Worm (Caenorhabditis elegans) whole organism, L2 larva: ENCODE measurements around the gene F01F1.11.

Source experiments
- C34F6.9 ChIP-seq: fragments of 150-350 bp; optimal IDR thresholded peaks from 2 replicates; lab custom pipeline; 2014; ENCODE audit warnings: missing biosample characterization, missing genetic modification characterization
- F13H6.1 ChIP-seq: sonication (generic microtip); optimal IDR thresholded peaks from 2 replicates; lab custom pipeline; 2016; ENCODE audit warnings: missing genetic modification characterization, missing compliant biosample characterization
- R02D3.7 ChIP-seq: fragments of 150-350 bp; optimal IDR thresholded peaks from 2 replicates; lab custom pipeline; 2014; ENCODE audit warnings: missing biosample characterization, missing genetic modification characterization
- Y55F3AM.14 ChIP-seq: fragments of 200-800 bp; sonication (Bioruptor generic); optimal IDR thresholded peaks from 2 replicates; lab custom pipeline; 2018; ENCODE audit warnings: mild to moderate bottlenecking, missing genetic modification characterization, missing compliant biosample characterization
- ZK546.5 ChIP-seq: sonication (generic microtip); optimal IDR thresholded peaks from 2 replicates; lab custom pipeline; 2017; ENCODE audit warnings: missing biosample characterization, missing genetic modification characterization
- alr-1 ChIP-seq: fragments of 150-350 bp; optimal IDR thresholded peaks from 2 replicates; lab custom pipeline; 2014; ENCODE audit warnings: missing biosample characterization, missing genetic modification characterization
- aly-2 ChIP-seq: fragments of 150-350 bp; optimal IDR thresholded peaks from 2 replicates; lab custom pipeline; 2014; ENCODE audit warnings: missing biosample characterization, missing genetic modification characterization
- ama-1 ChIP-seq: fragments of 150-350 bp; optimal IDR thresholded peaks from 2 replicates; lab custom pipeline; 2018; ENCODE audit warnings: inconsistent platforms
- blmp-1 ChIP-seq: sonication (generic microtip); optimal IDR thresholded peaks from 2 replicates; lab custom pipeline; 2017; ENCODE audit warnings: missing genetic modification characterization, mild to moderate bottlenecking, missing compliant biosample characterization, antibody characterized with exemption, moderate library complexity; ENCODE audit not compliant: insufficient read depth
- ceh-16 ChIP-seq: fragments of 150-350 bp; optimal IDR thresholded peaks from 2 replicates; lab custom pipeline; 2014; ENCODE audit warnings: missing biosample characterization, missing genetic modification characterization
- ceh-82 ChIP-seq: fragments of 150-350 bp; optimal IDR thresholded peaks from 2 replicates; lab custom pipeline; 2014; ENCODE audit warnings: missing biosample characterization, missing genetic modification characterization
- crh-2 ChIP-seq: sonication (generic microtip); optimal IDR thresholded peaks from 2 replicates; lab custom pipeline; 2017; ENCODE audit warnings: missing biosample characterization, missing genetic modification characterization
- dmd-4 ChIP-seq: sonication (generic microtip); optimal IDR thresholded peaks from 2 replicates; lab custom pipeline; 2017; ENCODE audit warnings: missing biosample characterization, missing genetic modification characterization
- egl-27 ChIP-seq: sonication (generic microtip); optimal IDR thresholded peaks from 3 replicates; lab custom pipeline; 2017; ENCODE audit warnings: missing biosample characterization, missing genetic modification reagents, missing genetic modification characterization
- elt-1 ChIP-seq: fragments of 150-350 bp; optimal IDR thresholded peaks from 2 replicates; lab custom pipeline; 2014; ENCODE audit warnings: missing biosample characterization, missing genetic modification characterization
- elt-3 ChIP-seq: sonication (generic microtip); optimal IDR thresholded peaks from 2 replicates; lab custom pipeline; 2017; ENCODE audit warnings: missing biosample characterization, missing genetic modification characterization
- fos-1 ChIP-seq: fragments of 150-350 bp; optimal IDR thresholded peaks from 2 replicates; lab custom pipeline; 2014; ENCODE audit warnings: missing biosample characterization, missing genetic modification characterization
- gmeb-1 ChIP-seq: fragments of 150-350 bp; optimal IDR thresholded peaks from 2 replicates; lab custom pipeline; 2014; ENCODE audit warnings: missing biosample characterization, missing genetic modification characterization
- lin-11 ChIP-seq: fragments of 150-350 bp; sonication (generic microtip); optimal IDR thresholded peaks from 2 replicates; lab custom pipeline; 2014; ENCODE audit warnings: missing biosample characterization, missing genetic modification characterization, inconsistent platforms, mixed read lengths
- lin-13 ChIP-seq: fragments of 150-350 bp; optimal IDR thresholded peaks from 2 replicates; lab custom pipeline; 2014; ENCODE audit warnings: missing biosample characterization, missing genetic modification reagents, missing genetic modification characterization
- lin-39 ChIP-seq: fragments of 150-350 bp; optimal IDR thresholded peaks from 2 replicates; lab custom pipeline; 2014; ENCODE audit warnings: missing biosample characterization, missing genetic modification reagents, missing genetic modification characterization
- lsy-2 ChIP-seq, 2 experiments: fragments of 150-350 bp in 1 of 2; sonication (generic microtip) in 1 of 2; optimal IDR thresholded peaks; 2 replicates each; lab custom pipeline; 2014 to 2017; ENCODE audit warnings: missing biosample characterization in 2 of 2, missing genetic modification characterization in 2 of 2
- mab-5 ChIP-seq: fragments of 150-350 bp; optimal IDR thresholded peaks from 2 replicates; lab custom pipeline; 2014; ENCODE audit warnings: missing biosample characterization, missing genetic modification characterization
- mbf-1 ChIP-seq: sonication (generic microtip); optimal IDR thresholded peaks from 2 replicates; lab custom pipeline; 2017; ENCODE audit warnings: missing biosample characterization, missing genetic modification characterization
- mdl-1 ChIP-seq, 2 experiments: fragments of 150-350 bp in 1 of 2; sonication (generic microtip) in 1 of 2; optimal IDR thresholded peaks; 2 replicates each; lab custom pipeline; 2017; ENCODE audit warnings: missing biosample characterization in 2 of 2, missing genetic modification characterization in 2 of 2
- nhr-10 ChIP-seq: sonication (generic microtip); optimal IDR thresholded peaks from 2 replicates; lab custom pipeline; 2017; ENCODE audit warnings: missing biosample characterization, missing genetic modification characterization
- nhr-11 ChIP-seq: fragments of 150-350 bp; optimal IDR thresholded peaks from 2 replicates; lab custom pipeline; 2014; ENCODE audit warnings: missing biosample characterization, missing genetic modification characterization
- nhr-12 ChIP-seq: fragments of 150-350 bp; optimal IDR thresholded peaks from 2 replicates; lab custom pipeline; 2014; ENCODE audit warnings: missing biosample characterization, missing genetic modification characterization
- nhr-129 ChIP-seq: fragments of 150-350 bp; optimal IDR thresholded peaks from 2 replicates; lab custom pipeline; 2014; ENCODE audit warnings: missing biosample characterization, missing genetic modification characterization
- nhr-21 ChIP-seq: fragments of 150-350 bp; optimal IDR thresholded peaks from 2 replicates; lab custom pipeline; 2014; ENCODE audit warnings: missing biosample characterization, missing genetic modification characterization
- nhr-23 ChIP-seq: fragments of 150-350 bp; optimal IDR thresholded peaks from 2 replicates; lab custom pipeline; 2014; ENCODE audit warnings: missing biosample characterization, missing genetic modification reagents, missing genetic modification characterization
- nhr-237 ChIP-seq: fragments of 150-350 bp; optimal IDR thresholded peaks from 2 replicates; lab custom pipeline; 2014; ENCODE audit warnings: missing biosample characterization, missing genetic modification characterization
- nhr-25 ChIP-seq: fragments of 150-350 bp; sonication (generic microtip); optimal IDR thresholded peaks from 3 replicates; lab custom pipeline; 2014; ENCODE audit warnings: missing biosample characterization, missing genetic modification characterization
- nhr-6 ChIP-seq: fragments of 150-350 bp; optimal IDR thresholded peaks from 2 replicates; lab custom pipeline; 2014; ENCODE audit warnings: missing biosample characterization, missing genetic modification characterization
- nhr-77 ChIP-seq: fragments of 150-350 bp; optimal IDR thresholded peaks from 2 replicates; lab custom pipeline; 2014; ENCODE audit warnings: missing biosample characterization, missing genetic modification characterization
- peb-1 ChIP-seq: fragments of 150-350 bp; optimal IDR thresholded peaks from 2 replicates; lab custom pipeline; 2014; ENCODE audit warnings: missing biosample characterization, missing genetic modification characterization
- sem-4 ChIP-seq: fragments of 150-350 bp; optimal IDR thresholded peaks from 2 replicates; lab custom pipeline; 2014; ENCODE audit warnings: missing biosample characterization, missing genetic modification reagents, missing genetic modification characterization
- skn-1 ChIP-seq: sonication (generic microtip); optimal IDR thresholded peaks from 2 replicates; lab custom pipeline; 2017; ENCODE audit warnings: missing biosample characterization, missing genetic modification characterization
- sma-3 ChIP-seq: sonication (generic microtip); optimal IDR thresholded peaks from 2 replicates; lab custom pipeline; 2016; ENCODE audit warnings: missing genetic modification reagents, missing genetic modification characterization, missing compliant biosample characterization
- sma-9 ChIP-seq, 2 experiments: fragments of 150-350 bp in 1 of 2; sonication (generic microtip) in 1 of 2; optimal IDR thresholded peaks; 2 replicates each; lab custom pipeline; 2014 to 2016; ENCODE audit warnings: missing genetic modification characterization in 2 of 2, mild to moderate bottlenecking in 1 of 2, missing biosample characterization in 1 of 2, missing compliant biosample characterization in 1 of 2, missing genetic modification reagents in 1 of 2, moderate library complexity in 1 of 2
- snpc-4 ChIP-seq: fragments of 150-350 bp; optimal IDR thresholded peaks from 2 replicates; lab custom pipeline; 2014; ENCODE audit warnings: missing biosample characterization, missing genetic modification characterization
- unc-39 ChIP-seq: fragments of 150-350 bp; optimal IDR thresholded peaks from 2 replicates; lab custom pipeline; 2014; ENCODE audit warnings: missing biosample characterization, missing genetic modification characterization
- unc-55 ChIP-seq: fragments of 150-350 bp; sonication (generic microtip); optimal IDR thresholded peaks from 3 replicates; lab custom pipeline; 2014; ENCODE audit warnings: missing biosample characterization, missing genetic modification reagents, missing genetic modification characterization
- unc-62 ChIP-seq: fragments of 150-350 bp; optimal IDR thresholded peaks from 2 replicates; lab custom pipeline; 2014; ENCODE audit warnings: missing biosample characterization, missing genetic modification reagents, missing genetic modification characterization
- zag-1 ChIP-seq: fragments of 150-350 bp; optimal IDR thresholded peaks from 2 replicates; lab custom pipeline; 2014; ENCODE audit warnings: missing biosample characterization, missing genetic modification characterization
- ztf-1 ChIP-seq: fragments of 200-800 bp; sonication (Bioruptor generic); conservative IDR thresholded peaks from 2 replicates; pipeline ENCODE4 v1.3.6; 2022; ENCODE audit warnings: missing genetic modification characterization, missing compliant biosample characterization
- ztf-11 ChIP-seq: sonication (generic microtip); optimal IDR thresholded peaks from 2 replicates; lab custom pipeline; 2017; ENCODE audit warnings: missing biosample characterization, missing genetic modification characterization
- ztf-4 ChIP-seq: fragments of 150-350 bp; optimal IDR thresholded peaks from 2 replicates; lab custom pipeline; 2014; ENCODE audit warnings: missing biosample characterization, missing genetic modification characterization

Gene F01F1.11

ce11 chrIII:5871760-5872159 is at the start of gene F01F1.11, which contains the start of gene F01F1.3:
Gene F01F1.11, minus strand, starts transcription at chrIII:5871877.
Gene F01F1.3, plus strand, starts transcription at chrIII:5871938.
- TF ChIP-seq F13H6.1 (peak; percentile 79), fos-1 (tag; lab: Kevin White, UChicago) (peak; percentile 33), nhr-129 (peak; percentile 40), alr-1 (tag; lab: Kevin White, UChicago) (no peak), nhr-77 (tag; lab: Kevin White, UChicago) (peak; percentile 11), nhr-25 (tag; lab: Kevin White, UChicago) (peak; percentile 77), nhr-12 (no peak), mdl-1 (tag; optimal IDR thresholded peaks at IDR 0.05; lab: Kevin White, UChicago) (no peak), blmp-1 (peak; percentile 25), aly-2 (tag; lab: Kevin White, UChicago) (no peak), ceh-16 (tag; lab: Kevin White, UChicago) (no peak), lin-39 (no peak), nhr-10 (tag; lab: Kevin White, UChicago) (no peak), ztf-11 (tag; lab: Kevin White, UChicago) (no peak), mab-5 (tag; lab: Kevin White, UChicago) (no peak), snpc-4 (tag; lab: Kevin White, UChicago) (peak; percentile 30), nhr-21 (peak; percentile 76), ZK546.5 (tag; lab: Kevin White, UChicago) (no peak), nhr-237 (tag; lab: Kevin White, UChicago) (no peak), unc-62 (GFP tag; lab: Kevin White, UChicago) (no peak), unc-55 (GFP tag; lab: Kevin White, UChicago) (peak; percentile 84), ama-1 (lab: Kevin White, UChicago) (no peak), mbf-1 (no peak), ceh-82 (tag; lab: Kevin White, UChicago) (no peak), R02D3.7 (tag; lab: Kevin White, UChicago) (no peak), ztf-1 (no peak), dmd-4 (tag; lab: Kevin White, UChicago) (no peak), lin-13 (peak; percentile 69), zag-1 (tag; lab: Kevin White, UChicago) (no peak), sma-9 (GFP tag; optimal IDR thresholded peaks at IDR 0.05; lab: Kevin White, UChicago) (peak; percentile 88), sma-9 (tag; optimal IDR thresholded peaks at IDR 0.05; lab: Kevin White, UChicago) (no peak), peb-1 (tag; lab: Kevin White, UChicago) (no peak), egl-27 (tag; lab: Kevin White, UChicago) (peak; percentile 68), nhr-6 (tag; lab: Kevin White, UChicago) (peak; percentile 52), elt-3 (tag; lab: Kevin White, UChicago) (no peak), skn-1 (tag; lab: Kevin White, UChicago) (no peak), crh-2 (tag; lab: Kevin White, UChicago) (peak; percentile 82), ztf-4 (tag; lab: Kevin White, UChicago) (peak; percentile 5), gmeb-1 (tag; lab: Kevin White, UChicago) (peak; percentile 95), lsy-2 (tag; optimal IDR thresholded peaks at IDR 0.05; lab: Kevin White, UChicago) (peak; percentile 48 to 90), nhr-23 (tag; lab: Kevin White, UChicago) (no peak), nhr-11 (tag; lab: Kevin White, UChicago) (no peak), lin-11 (tag; lab: Kevin White, UChicago) (peak; percentile 52), C34F6.9 (tag; lab: Kevin White, UChicago) (peak; percentile 60), sem-4 (tag; lab: Kevin White, UChicago) (peak; percentile 8), Y55F3AM.14 (GFP tag; lab: Kevin White, UChicago) (no peak), unc-39 (tag; lab: Kevin White, UChicago) (no peak), sma-3 (GFP tag; lab: Kevin White, UChicago) (peak; percentile 88), elt-1 (tag; lab: Kevin White, UChicago) (no peak)
